Fruit fly (Drosophila melanogaster): ENCODE data around the gene CG45089.
A peak's percentile ranks its signal among the peaks of the same experiment; 100 is the strongest.

Gene CG45089

dm6 chrX:7935798-7936572 is 42.4 kb upstream of the CG45089 start, which contains the start of gene Ubr3 (continued):
- peak; percentile 82 for TF ChIP-seq CG9797 (GFP tag; optimal IDR thresholded peaks at IDR 0.05)
- no peak for TF ChIP-seq CG8359 (GFP tag; optimal IDR thresholded peaks at IDR 0.05; ENCODE audit: borderline replicate concordance)
- TF ChIP-seq CG34224 (GFP tag; IDR thresholded peaks at IDR 0.05; ENCODE audit: partially characterized antibody) = peak; percentile 66; the same call in 2 of the 3 replicates
- peak; percentile 73 for TF ChIP-seq vnd (GFP tag; IDR thresholded peaks at IDR 0.05; ENCODE audit: partially characterized antibody)
- TF ChIP-seq pzg (GFP tag; optimal IDR thresholded peaks at IDR 0.05) = peak; percentile 87
- TF ChIP-seq sr (GFP tag; IDR thresholded peaks at IDR 0.05) = no peak
- TF ChIP-seq nmo (GFP tag; optimal IDR thresholded peaks at IDR 0.05) = peak; percentile 34
- no peak for TF ChIP-seq B-H1 (GFP tag; IDR thresholded peaks at IDR 0.05)
- no peak for TF ChIP-seq pb (GFP tag; optimal IDR thresholded peaks at IDR 0.05)
- peak; percentile 95 for TF ChIP-seq CG8478 (optimal IDR thresholded peaks at IDR 0.05)
- no peak for TF ChIP-seq fd64A (GFP tag; optimal IDR thresholded peaks at IDR 0.05)
- no peak for TF ChIP-seq chn (GFP tag; optimal IDR thresholded peaks at IDR 0.05)
- peak; percentile 54; the same call in 1 of the 3 replicates for TF ChIP-seq Doc3 (GFP tag; IDR thresholded peaks at IDR 0.05; ENCODE audit: partially characterized antibody)
- TF ChIP-seq CG4404 (GFP tag; IDR thresholded peaks at IDR 0.05) = no peak
- peak; percentile 23 for TF ChIP-seq CG12299 (tag; optimal IDR thresholded peaks at IDR 0.05)
- peak; percentile 29 for TF ChIP-seq CG6683 (GFP tag; optimal IDR thresholded peaks at IDR 0.05)
- TF ChIP-seq CG33213 (GFP tag; optimal IDR thresholded peaks at IDR 0.05) = no peak
- no peak for TF ChIP-seq CG17568 (GFP tag; optimal IDR thresholded peaks at IDR 0.05)
- peak; percentile 74 for TF ChIP-seq inv (GFP tag; IDR thresholded peaks at IDR 0.05; ENCODE audit: partially characterized antibody)
- TF ChIP-seq CG2129 (GFP tag; IDR thresholded peaks at IDR 0.05; ENCODE audit: partially characterized antibody) = 0 out of 2 replicates have a peak, but pooled peaks have one; percentile 30
- no peak for TF ChIP-seq CG14441 (GFP tag; IDR thresholded peaks at IDR 0.05)
- peak; percentile 47 for TF ChIP-seq lab (GFP tag; optimal IDR thresholded peaks at IDR 0.05)
- TF ChIP-seq tna (GFP tag; IDR thresholded peaks at IDR 0.05; ENCODE audit: partially characterized antibody) = peak; percentile 62
- peak; percentile 21 for TF ChIP-seq CG10543 (GFP tag; optimal IDR thresholded peaks at IDR 0.05)
- no peak for TF ChIP-seq CG18262 (tag; optimal IDR thresholded peaks at IDR 0.05)
- 0 out of 2 replicates have a peak, but pooled peaks have one; percentile 50 for TF ChIP-seq sna (GFP tag; IDR thresholded peaks at IDR 0.05; ENCODE audit: partially characterized antibody)
- TF ChIP-seq NFAT (GFP tag; IDR thresholded peaks at IDR 0.05) = 0 out of 2 replicates have a peak, but pooled peaks have one; percentile 21
- peak; percentile 7 for TF ChIP-seq shn (GFP tag; optimal IDR thresholded peaks at IDR 0.05)
- TF ChIP-seq Xrp1 (GFP tag; IDR thresholded peaks at IDR 0.05) = no peak
- peak; percentile 32 for TF ChIP-seq CG3847 (GFP tag; IDR thresholded peaks at IDR 0.05)
- TF ChIP-seq Aef1 (GFP tag; IDR thresholded peaks at IDR 0.05) = no peak
- TF ChIP-seq CG31224 (GFP tag; IDR thresholded peaks at IDR 0.05) = no peak
- no peak for TF ChIP-seq CHES-1-like (GFP tag; optimal IDR thresholded peaks at IDR 0.05)
- peak; percentile 92 for TF ChIP-seq Ets97D (GFP tag; optimal IDR thresholded peaks at IDR 0.05)
- no peak for TF ChIP-seq Sox102F (GFP tag; optimal IDR thresholded peaks at IDR 0.05)
- TF ChIP-seq eve (GFP tag; optimal IDR thresholded peaks at IDR 0.05) = no peak
- no peak for TF ChIP-seq zen (tag; optimal IDR thresholded peaks at IDR 0.05)
- TF ChIP-seq amos (GFP tag; IDR thresholded peaks at IDR 0.05; ENCODE audit: partially characterized antibody) = peak; percentile 84
- no peak for TF ChIP-seq jing (GFP tag; optimal IDR thresholded peaks at IDR 0.05)
- no peak for TF ChIP-seq br (optimal IDR thresholded peaks at IDR 0.05)
- peak; percentile 77 for TF ChIP-seq CG13287 (GFP tag; IDR thresholded peaks at IDR 0.05; ENCODE audit: partially characterized antibody)
- TF ChIP-seq CG11560 (tag; IDR thresholded peaks at IDR 0.05) = no peak
- peak; percentile 44 for TF ChIP-seq CG9932 (GFP tag; IDR thresholded peaks at IDR 0.05)
- TF ChIP-seq CG14050 (GFP tag; IDR thresholded peaks at IDR 0.05) = no peak
- TF ChIP-seq lbe (GFP tag; optimal IDR thresholded peaks at IDR 0.05) = no peak
- TF ChIP-seq ftz-f1 (GFP tag; optimal IDR thresholded peaks at IDR 0.05) = peak; percentile 7
- peak; percentile 67 for TF ChIP-seq Med (GFP tag)
- peak; percentile 2 for TF ChIP-seq CG15269 (tag; optimal IDR thresholded peaks at IDR 0.05)
- no peak for TF ChIP-seq unpg (GFP tag; optimal IDR thresholded peaks at IDR 0.05)

Measured in whole organism, embryonic.